Worm (Caenorhabditis elegans): ENCODE measurements around the gene F53C3.4.

The F53C3.4 gene

ce11 chrII:3929446-3929845 is 28.2 kb downstream of the F53C3.4 start (continued):
- TF ChIP-seq mes-2 (tag; optimal IDR thresholded peaks at IDR 0.05; ENCODE audit: poor library complexity, severe bottlenecking) (peak; percentile 3), dmd-6 (GFP tag; IDR thresholded peaks at IDR 0.05) (peak; percentile 10; the same call in 1 of the 2 replicates), nhr-41 (GFP tag; IDR thresholded peaks at IDR 0.05) (no peak), F10B5.3 (tag; optimal IDR thresholded peaks at IDR 0.05) (no peak), Y5F2A.4 (GFP tag; optimal IDR thresholded peaks at IDR 0.05) (no peak), unc-130 (GFP tag; optimal IDR thresholded peaks at IDR 0.05) (no peak), lir-3 (tag; optimal IDR thresholded peaks at IDR 0.05) (no peak), aly-2 (tag; optimal IDR thresholded peaks at IDR 0.05) (no peak), madf-9 (GFP tag; conservative IDR thresholded peaks at IDR 0.05) (no peak), fkh-10 (GFP tag; optimal IDR thresholded peaks at IDR 0.05) (no peak), F26F4.8 (GFP tag; conservative IDR thresholded peaks at IDR 0.05) (no peak), nhr-111 (GFP tag; optimal IDR thresholded peaks at IDR 0.05) (no peak), T26A8.4 (GFP tag; IDR thresholded peaks at IDR 0.05) (no peak), dmd-9 (GFP tag; IDR thresholded peaks at IDR 0.05) (no peak), Y48G9A.11 (GFP tag; IDR thresholded peaks at IDR 0.05) (no peak), hlh-30 (tag; optimal IDR thresholded peaks at IDR 0.05; ENCODE audit: insufficient read depth) (peak; percentile 38), madf-5 (GFP tag; IDR thresholded peaks at IDR 0.05) (no peak), unc-62 (GFP tag; optimal IDR thresholded peaks at IDR 0.05 in 1 of 2) (peak in 1 of 2 experiments; percentile 94), unc-62 (tag; optimal IDR thresholded peaks at IDR 0.05) (no peak), lin-1 (GFP tag; IDR thresholded peaks at IDR 0.05) (no peak), ceh-44 (GFP tag; IDR thresholded peaks at IDR 0.05) (no peak), mep-1 (tag; optimal IDR thresholded peaks at IDR 0.05) (peak; percentile 39), nhr-6 (tag; optimal IDR thresholded peaks at IDR 0.05) (peak; percentile 17), ama-1 (optimal IDR thresholded peaks at IDR 0.05) (no peak), pqm-1 (tag; optimal IDR thresholded peaks at IDR 0.05) (no peak), zip-11 (GFP tag; IDR thresholded peaks at IDR 0.05) (no peak), zfp-3 (GFP tag; conservative IDR thresholded peaks at IDR 0.05) (no peak), dve-1 (tag; optimal IDR thresholded peaks at IDR 0.05; ENCODE audit: insufficient read depth) (peak; percentile 25), snpc-4 (tag; optimal IDR thresholded peaks at IDR 0.05) (no peak), nhr-28 (tag; optimal IDR thresholded peaks at IDR 0.05) (peak; percentile 98), lin-38 (GFP tag; IDR thresholded peaks at IDR 0.05) (no peak), daf-16 (GFP tag; optimal IDR thresholded peaks at IDR 0.05) (no peak), daf-16 (tag; optimal IDR thresholded peaks at IDR 0.05) (peak; percentile 25), egl-43 (GFP tag; IDR thresholded peaks at IDR 0.05) (no peak), ceh-32 (tag; optimal IDR thresholded peaks at IDR 0.05; ENCODE audit: poor library complexity) (no peak), D1046.2 (GFP tag; IDR thresholded peaks at IDR 0.05) (no peak), nhr-42 (GFP tag; IDR thresholded peaks at IDR 0.05) (no peak)

DNA sequence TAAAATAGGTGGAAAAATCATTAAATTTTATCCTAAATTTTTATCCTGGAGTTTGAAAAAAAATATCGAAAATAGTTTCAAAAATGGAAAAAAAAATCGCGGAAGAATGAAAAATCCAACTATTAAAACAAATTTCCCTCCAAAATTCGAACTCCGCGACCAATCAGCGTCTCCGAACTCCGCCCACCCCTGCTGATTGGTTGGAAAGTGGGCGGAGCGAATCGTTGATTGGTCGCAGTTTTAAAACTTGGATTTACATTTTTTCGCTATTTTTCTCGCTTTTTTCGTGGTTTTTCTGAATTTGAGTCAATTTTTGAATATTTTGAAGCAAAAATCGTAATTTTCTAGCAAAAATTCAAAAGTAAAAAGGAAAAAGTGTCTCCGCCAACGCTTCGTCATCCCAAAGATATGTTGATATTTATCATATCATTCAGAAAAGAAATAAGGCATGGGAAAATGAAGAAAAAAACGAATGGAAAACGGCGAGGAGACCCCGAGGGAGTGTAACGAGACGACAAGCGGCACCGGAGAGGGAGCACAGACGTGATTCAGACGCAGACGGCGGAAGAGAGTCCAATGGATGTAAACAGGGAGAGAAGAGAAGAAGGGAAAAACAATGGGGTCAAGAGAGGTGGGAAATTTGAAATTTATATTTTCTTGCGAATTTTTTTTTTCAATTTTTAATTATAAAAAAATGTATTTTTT is 29.4 kb downstream of the F53C3.4 start:
- TF ChIP-seq dmd-6 (GFP tag; IDR thresholded peaks at IDR 0.05), result peak; percentile 29; the same call in 1 of the 2 replicates
- no peak for TF ChIP-seq ceh-28 (tag; optimal IDR thresholded peaks at IDR 0.05)
- no peak for TF ChIP-seq T20F7.1 (GFP tag; optimal IDR thresholded peaks at IDR 0.05)
- peak; percentile 74 for TF ChIP-seq hlh-11 (tag; optimal IDR thresholded peaks at IDR 0.05)
- peak; percentile 87 for TF ChIP-seq nhr-28 (tag; optimal IDR thresholded peaks at IDR 0.05)
- TF ChIP-seq fkh-10 (GFP tag; optimal IDR thresholded peaks at IDR 0.05), result peak; percentile 66
- TF ChIP-seq nhr-48 (tag; optimal IDR thresholded peaks at IDR 0.05), result no peak
- TF ChIP-seq zfp-3 (GFP tag; conservative IDR thresholded peaks at IDR 0.05), result no peak
- peak; percentile 40 to 57 for TF ChIP-seq daf-16 (GFP tag; optimal IDR thresholded peaks at IDR 0.05)
- TF ChIP-seq daf-16 (tag; optimal IDR thresholded peaks at IDR 0.05), result peak; percentile 94
- peak; percentile 35 for TF ChIP-seq nhr-11 (tag; optimal IDR thresholded peaks at IDR 0.05)
- TF ChIP-seq mep-1 (tag; optimal IDR thresholded peaks at IDR 0.05), result peak; percentile 62
- peak in 1 of 2 experiments; percentile 69 for TF ChIP-seq unc-62 (GFP tag; optimal IDR thresholded peaks at IDR 0.05 in 1 of 2)
- TF ChIP-seq unc-62 (tag; optimal IDR thresholded peaks at IDR 0.05), result no peak
- TF ChIP-seq ceh-44 (GFP tag; IDR thresholded peaks at IDR 0.05), result no peak
- TF ChIP-seq mdl-1 (tag; optimal IDR thresholded peaks at IDR 0.05), result peak in 1 of 2 experiments; percentile 41
- TF ChIP-seq aly-2 (tag; optimal IDR thresholded peaks at IDR 0.05), result no peak
- TF ChIP-seq nhr-6 (tag; optimal IDR thresholded peaks at IDR 0.05), result peak; percentile 14
- peak; percentile 55 for TF ChIP-seq dve-1 (tag; optimal IDR thresholded peaks at IDR 0.05; ENCODE audit: insufficient read depth)
- TF ChIP-seq F26F4.8 (GFP tag; conservative IDR thresholded peaks at IDR 0.05), result no peak
- TF ChIP-seq ctbp-1 (GFP tag; IDR thresholded peaks at IDR 0.05), result no peak
- TF ChIP-seq pha-4 (GFP tag; IDR thresholded peaks at IDR 0.05), result 0 out of 2 replicates have a peak, but pooled peaks have one; percentile 38
- peak; percentile 62 for TF ChIP-seq pha-4 (tag; optimal IDR thresholded peaks at IDR 0.05)
- peak; percentile 68 for TF ChIP-seq aha-1 (tag)
- TF ChIP-seq mes-2 (tag; optimal IDR thresholded peaks at IDR 0.05; ENCODE audit: poor library complexity, severe bottlenecking), result peak; percentile 51
- peak in 1 of 2 experiments; percentile 49 for TF ChIP-seq lsy-2 (tag; optimal IDR thresholded peaks at IDR 0.05)

Measured in whole organism, L4 larva.